Worm (Caenorhabditis elegans): ENCODE measurements around the gene immt-1.

DNA sequence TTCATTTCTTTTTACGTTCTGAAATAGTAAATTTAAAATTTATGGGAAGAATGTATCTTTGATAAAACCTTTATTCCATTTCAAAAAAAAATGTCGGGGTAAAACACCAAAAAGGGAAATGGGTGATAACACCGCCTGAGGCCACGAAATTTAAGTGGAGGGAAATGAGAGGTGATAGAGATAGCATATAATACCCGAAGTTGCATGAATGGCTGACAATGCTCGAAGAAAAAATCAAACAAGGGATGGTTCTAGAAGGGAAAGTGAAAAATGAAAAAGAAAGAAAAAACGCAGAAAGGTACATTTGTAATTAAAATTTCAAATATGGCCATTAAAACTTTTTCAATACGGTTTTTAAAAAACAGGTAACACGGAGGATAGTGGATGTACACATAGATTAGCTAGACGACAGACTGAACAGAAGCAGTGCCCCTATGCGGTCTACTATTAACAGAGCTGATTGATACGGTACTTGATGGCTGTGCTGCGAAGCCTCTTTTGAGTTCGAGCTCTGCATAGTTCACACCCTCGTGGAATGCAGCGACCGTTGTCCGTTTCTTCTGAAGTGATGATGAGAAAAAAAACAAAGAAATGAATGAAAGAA, 11.3 kb upstream of the immt-1 start:
- TF ChIP-seq egl-27 (tag; optimal IDR thresholded peaks at IDR 0.05), result no peak
- no peak for TF ChIP-seq skn-1 (tag; optimal IDR thresholded peaks at IDR 0.05)
- no peak for TF ChIP-seq lsy-2 (tag; optimal IDR thresholded peaks at IDR 0.05)
- TF ChIP-seq lin-38 (GFP tag; IDR thresholded peaks at IDR 0.05), result 0 out of 2 replicates have a peak, but pooled peaks have one; percentile 30
- no peak for TF ChIP-seq nhr-76 (tag; optimal IDR thresholded peaks at IDR 0.05)

All from whole organism, L4 larva.